Worm (Caenorhabditis elegans): Measurements from ENCODE around the gene dos-1.

- TF ChIP-seq mdl-1 (tag; optimal IDR thresholded peaks at IDR 0.05) (no peak), nhr-12 (tag; optimal IDR thresholded peaks at IDR 0.05) (no peak), mml-1 (tag; optimal IDR thresholded peaks at IDR 0.05) (no peak), ama-1 (optimal IDR thresholded peaks at IDR 0.05) (no peak), ceh-16 (tag; optimal IDR thresholded peaks at IDR 0.05) (no peak), pqm-1 (tag; optimal IDR thresholded peaks at IDR 0.05) (no peak), snpc-4 (tag; optimal IDR thresholded peaks at IDR 0.05) (no peak), ztf-11 (tag; optimal IDR thresholded peaks at IDR 0.05) (no peak), nhr-28 (tag; optimal IDR thresholded peaks at IDR 0.05) (no peak), unc-62 (GFP tag; optimal IDR thresholded peaks at IDR 0.05) (no peak), ZK546.5 (tag; optimal IDR thresholded peaks at IDR 0.05) (no peak), fkh-10 (GFP tag; optimal IDR thresholded peaks at IDR 0.05) (no peak), ztf-4 (tag; optimal IDR thresholded peaks at IDR 0.05) (no peak)
These were observed 2.5 kb upstream of the dos-1 start, which contains the start of gene ZK507.1 for ce11 chrIII:9101212-9101611.

All from whole organism, L3 larva.